Fruit fly (Drosophila melanogaster): ENCODE measurements around the gene CG43783.

CG43783 gene

dm6 chr3L:8920710-8921109 lies 33.4 kb downstream of the CG43783 start (continued):
- TF ChIP-seq CG10267 (tag; optimal IDR thresholded peaks at IDR 0.05) (no peak), ERR (GFP tag; optimal IDR thresholded peaks at IDR 0.05) (no peak), pho (GFP tag; optimal IDR thresholded peaks at IDR 0.05) (peak; percentile 31), CG10543 (GFP tag; optimal IDR thresholded peaks at IDR 0.05) (no peak), CG3726 (GFP tag; IDR thresholded peaks at IDR 0.05) (peak; percentile 50; the same call in 1 of the 3 replicates), CG6272 (GFP tag; IDR thresholded peaks at IDR 0.05) (no peak), aop (GFP tag; IDR thresholded peaks at IDR 0.05) (0 out of 2 replicates have a peak, but pooled peaks have one; percentile 6), CG11093 (GFP tag; IDR thresholded peaks at IDR 0.05) (no peak; the same call in 2 of the 3 replicates), Doc2 (GFP tag; IDR thresholded peaks at IDR 0.05) (no peak), CG6791 (GFP tag; IDR thresholded peaks at IDR 0.05; ENCODE audit: partially characterized antibody) (no peak), Fer1 (GFP tag; optimal IDR thresholded peaks at IDR 0.05) (peak; percentile 84), CG31388 (GFP tag; optimal IDR thresholded peaks at IDR 0.05) (peak; percentile 14), pzg (GFP tag; optimal IDR thresholded peaks at IDR 0.05) (no peak), salm (tag; optimal IDR thresholded peaks at IDR 0.05) (peak; percentile 57), Atf6 (GFP tag; IDR thresholded peaks at IDR 0.05) (peak; percentile 59), CG9817 (tag; optimal IDR thresholded peaks at IDR 0.05) (peak; percentile 45), CG17385 (GFP tag; optimal IDR thresholded peaks at IDR 0.05) (peak; percentile 59), dmrt11E (tag; optimal IDR thresholded peaks at IDR 0.05) (peak; percentile 19), fd3F (GFP tag; optimal IDR thresholded peaks at IDR 0.05) (peak; percentile 27), H15 (GFP tag; IDR thresholded peaks at IDR 0.05) (peak; percentile 62; the same call in 1 of the 3 replicates), Blimp-1 (GFP tag; optimal IDR thresholded peaks at IDR 0.05) (peak; percentile 65), sob (GFP tag; IDR thresholded peaks at IDR 0.05) (peak; percentile 68), Atf-2 (GFP tag; optimal IDR thresholded peaks at IDR 0.05) (no peak), fru (optimal IDR thresholded peaks at IDR 0.05) (no peak), al (GFP tag; IDR thresholded peaks at IDR 0.05) (peak; percentile 64), trh (GFP tag; optimal IDR thresholded peaks at IDR 0.05) (no peak), btn (GFP tag; optimal IDR thresholded peaks at IDR 0.05) (peak; percentile 38), CG17802 (tag; optimal IDR thresholded peaks at IDR 0.05) (no peak), Bteb2 (GFP tag; optimal IDR thresholded peaks at IDR 0.05) (peak; percentile 39), CG8478 (optimal IDR thresholded peaks at IDR 0.05) (no peak), Dip2 (GFP tag; IDR thresholded peaks at IDR 0.05) (no peak), odd (GFP tag; optimal IDR thresholded peaks at IDR 0.05) (peak; percentile 46), gcm2 (GFP tag; optimal IDR thresholded peaks at IDR 0.05) (peak; percentile 35), CG12104 (GFP tag; optimal IDR thresholded peaks at IDR 0.05) (peak; percentile 4), usp (GFP tag; optimal IDR thresholded peaks at IDR 0.05) (no peak), chm (GFP tag; IDR thresholded peaks at IDR 0.05) (no peak), CG9797 (GFP tag; optimal IDR thresholded peaks at IDR 0.05) (no peak), CG6689 (GFP tag; IDR thresholded peaks at IDR 0.05) (peak; percentile 66), CG13424 (tag; optimal IDR thresholded peaks at IDR 0.05) (peak; percentile 72), CG17328 (GFP tag; IDR thresholded peaks at IDR 0.05) (peak; percentile 73), fd96Cb (tag; optimal IDR thresholded peaks at IDR 0.05) (peak; percentile 60), CG7556 (GFP tag; optimal IDR thresholded peaks at IDR 0.05) (peak; percentile 52), CG15601 (tag; optimal IDR thresholded peaks at IDR 0.05) (peak; percentile 6), sim (GFP tag; IDR thresholded peaks at IDR 0.05) (no peak), seq (GFP tag; IDR thresholded peaks at IDR 0.05) (peak; percentile 62), dm (GFP tag; optimal IDR thresholded peaks at IDR 0.05) (no peak), CG5245 (GFP tag; optimal IDR thresholded peaks at IDR 0.05) (peak; percentile 36), CG12155 (GFP tag; optimal IDR thresholded peaks at IDR 0.05) (peak; percentile 36), esg (GFP tag; conservative IDR thresholded peaks at IDR 0.05) (peak; percentile 68), CG4360 (GFP tag; IDR thresholded peaks at IDR 0.05) (no peak; the same call in 1 of the 2 replicates), croc (GFP tag; conservative IDR thresholded peaks at IDR 0.05) (peak; percentile 26; the same call in 2 of the 3 replicates), CTCF (GFP tag; optimal IDR thresholded peaks at IDR 0.05) (peak; percentile 29), CG7745 (tag; optimal IDR thresholded peaks at IDR 0.05) (no peak)

Data from whole organism, embryonic.